Fruit fly (Drosophila melanogaster) whole organism, embryonic: Measurements from ENCODE around the gene CG31445.
A peak's percentile ranks its signal among the peaks of the same experiment; 100 is the strongest.

Experiments used
- ATbp ChIP-seq: fragments of 200-800 bp; sonication (Bioruptor generic); optimal IDR thresholded peaks from 2 replicates; lab custom pipeline; 2017; ENCODE audit warnings: missing biosample characterization, mild to moderate bottlenecking, missing genetic modification characterization, missing genetic modification reagents
- Bteb2 ChIP-seq: fragments of 200-800 bp; sonication (Bioruptor generic); optimal IDR thresholded peaks from 2 replicates; lab custom pipeline; 2016; ENCODE audit warnings: missing biosample characterization, missing genetic modification characterization
- C15 ChIP-seq: fragments of 200-800 bp; sonication (Bioruptor generic); IDR thresholded peaks from 3 replicates; pipeline ENCODE4 v1.3.6; 2022; ENCODE audit warnings: missing biosample characterization, missing genetic modification characterization
- CG10543 ChIP-seq: fragments of 200-800 bp; sonication (Bioruptor generic); optimal IDR thresholded peaks from 3 replicates; lab custom pipeline; 2017; ENCODE audit warnings: missing biosample characterization, mild to moderate bottlenecking, missing genetic modification characterization, moderate library complexity
- CG11093 ChIP-seq: fragments of 200-800 bp; sonication (Bioruptor generic); IDR thresholded peaks from 3 replicates; pipeline ENCODE4 v1.3.6; 2022; ENCODE audit warnings: missing biosample characterization, missing genetic modification characterization
- CG13424 ChIP-seq: fragments of 200-800 bp; sonication (Bioruptor generic); optimal IDR thresholded peaks from 2 replicates; lab custom pipeline; 2019; ENCODE audit warnings: missing biosample characterization, mild to moderate bottlenecking, missing genetic modification characterization, moderate library complexity
- CG14965 ChIP-seq: fragments of 200-800 bp; sonication (Bioruptor generic); optimal IDR thresholded peaks from 2 replicates; lab custom pipeline; 2016; ENCODE audit warnings: missing biosample characterization, missing genetic modification characterization, borderline replicate concordance
- CG15479 ChIP-seq: fragments of 200-800 bp; sonication (Bioruptor generic); optimal IDR thresholded peaks from 3 replicates; lab custom pipeline; 2019; ENCODE audit warnings: missing biosample characterization, mild to moderate bottlenecking, missing genetic modification characterization, moderate library complexity
- CG16779 ChIP-seq: fragments of 200-800 bp; sonication (Bioruptor generic); IDR thresholded peaks from 2 replicates; pipeline ENCODE4 v1.3.6; 2022; ENCODE audit warnings: missing biosample characterization, missing genetic modification characterization
- CG17359 ChIP-seq: fragments of 200-800 bp; sonication (Bioruptor generic); optimal IDR thresholded peaks from 3 replicates; lab custom pipeline; 2018; ENCODE audit warnings: missing biosample characterization, mild to moderate bottlenecking, missing genetic modification characterization, moderate library complexity
- CG17361 ChIP-seq: fragments of 200-800 bp; sonication (Bioruptor generic); IDR thresholded peaks from 3 replicates; pipeline ENCODE4 v1.3.6; 2022; ENCODE audit warnings: missing biosample characterization, missing genetic modification characterization
- CG17568 ChIP-seq: fragments of 200-800 bp; sonication (Bioruptor generic); optimal IDR thresholded peaks from 2 replicates; lab custom pipeline; 2018; ENCODE audit warnings: missing biosample characterization, mild to moderate bottlenecking, missing genetic modification characterization, moderate library complexity
- CG2120 ChIP-seq: fragments of 200-800 bp; sonication (Bioruptor generic); optimal IDR thresholded peaks from 3 replicates; lab custom pipeline; 2016; ENCODE audit warnings: missing biosample characterization, missing genetic modification characterization
- CG4424 ChIP-seq: fragments of 200-800 bp; sonication (Bioruptor generic); optimal IDR thresholded peaks from 3 replicates; lab custom pipeline; 2016; ENCODE audit warnings: missing biosample characterization, missing genetic modification characterization
- CG4820 ChIP-seq: fragments of 200-800 bp; sonication (Bioruptor generic); optimal IDR thresholded peaks from 3 replicates; lab custom pipeline; 2016; ENCODE audit warnings: missing biosample characterization, missing genetic modification characterization
- CG9932 ChIP-seq: fragments of 200-800 bp; sonication (Bioruptor generic); IDR thresholded peaks from 2 replicates; pipeline ENCODE4 v1.3.6; 2022; ENCODE audit warnings: missing biosample characterization, missing genetic modification characterization
- GATAe ChIP-seq: fragments of 200-800 bp; sonication (Bioruptor generic); conservative IDR thresholded peaks from 2 replicates; pipeline ENCODE4 v1.3.6; 2022; ENCODE audit warnings: missing biosample characterization, missing genetic modification characterization
- H2.0 ChIP-seq: fragments of 200-800 bp; sonication (Bioruptor generic); IDR thresholded peaks from 2 replicates; pipeline ENCODE4 v1.3.6; 2022; ENCODE audit warnings: missing biosample characterization, missing genetic modification characterization
- Hr78 ChIP-seq, 2 experiments: fragments of 200-800 bp in 1 of 2; fragments of >200 bp in 1 of 2; sonication (Bioruptor generic) in 1 of 2; optimal IDR thresholded peaks; 2 replicates each; lab custom pipeline; 2017 to 2019; ENCODE audit warnings: missing biosample characterization in 2 of 2, missing genetic modification characterization in 2 of 2, mild to moderate bottlenecking in 1 of 2, moderate library complexity in 1 of 2
- Mrtf ChIP-seq: fragments of 200-800 bp; sonication (Bioruptor generic); IDR thresholded peaks from 3 replicates; pipeline ENCODE4 v1.3.6; 2022; ENCODE audit warnings: missing biosample characterization, missing genetic modification characterization
- Nf-YB ChIP-seq: fragments of 200-800 bp; sonication (Bioruptor generic); optimal IDR thresholded peaks from 3 replicates; lab custom pipeline; 2019; ENCODE audit warnings: missing biosample characterization, mild to moderate bottlenecking, missing genetic modification characterization, moderate library complexity
- NfI ChIP-seq: fragments of 200-800 bp; sonication (Bioruptor generic); optimal IDR thresholded peaks from 3 replicates; lab custom pipeline; 2018; ENCODE audit warnings: missing biosample characterization, mild to moderate bottlenecking, missing genetic modification characterization, moderate library complexity
- Rfx ChIP-seq: fragments of 200-800 bp; sonication (Bioruptor generic); IDR thresholded peaks from 2 replicates; pipeline ENCODE4 v1.3.6; 2022; ENCODE audit warnings: missing biosample characterization, missing genetic modification characterization
- Rx ChIP-seq: fragments of 200-800 bp; sonication (Bioruptor generic); IDR thresholded peaks from 2 replicates; pipeline ENCODE4 v1.3.6; 2022; ENCODE audit warnings: missing biosample characterization, missing genetic modification characterization
- Sox100B ChIP-seq: fragments of 200-800 bp; sonication (Bioruptor generic); optimal IDR thresholded peaks from 3 replicates; lab custom pipeline; 2018; ENCODE audit warnings: missing biosample characterization, mild to moderate bottlenecking, missing genetic modification characterization
- Spps ChIP-seq: fragments of 200-800 bp; sonication (Bioruptor generic); optimal IDR thresholded peaks from 2 replicates; lab custom pipeline; 2018; ENCODE audit warnings: missing biosample characterization, mild to moderate bottlenecking, missing genetic modification characterization
- Vsx1 ChIP-seq: fragments of 200-800 bp; sonication (Bioruptor generic); optimal IDR thresholded peaks from 2 replicates; lab custom pipeline; 2017; ENCODE audit warnings: missing biosample characterization, mild to moderate bottlenecking, missing genetic modification characterization, missing genetic modification reagents
- ato ChIP-seq: fragments of 200-800 bp; sonication (Bioruptor generic); IDR thresholded peaks from 2 replicates; pipeline ENCODE4 v1.3.6; 2022; ENCODE audit warnings: missing biosample characterization, missing genetic modification characterization; ENCODE audit not compliant: partially characterized antibody
- bab2 ChIP-seq: fragments of 200-800 bp; sonication (Bioruptor generic); optimal IDR thresholded peaks from 2 replicates; lab custom pipeline; 2016; ENCODE audit warnings: missing biosample characterization, missing genetic modification characterization
- cwo ChIP-seq: fragments of 200-800 bp; sonication (Bioruptor generic); optimal IDR thresholded peaks from 3 replicates; lab custom pipeline; 2017; ENCODE audit warnings: missing biosample characterization, missing genetic modification characterization, mild to moderate bottlenecking, moderate library complexity, missing genetic modification reagents
- dm ChIP-seq: fragments of 200-800 bp; sonication (Bioruptor generic); optimal IDR thresholded peaks from 3 replicates; lab custom pipeline; 2016; ENCODE audit warnings: missing biosample characterization, missing genetic modification characterization
- en ChIP-seq: fragments of 200-800 bp; sonication (Bioruptor generic); optimal IDR thresholded peaks from 2 replicates; lab custom pipeline; 2016; ENCODE audit warnings: missing biosample characterization, missing genetic modification characterization
- exex ChIP-seq: fragments of 200-800 bp; sonication (Bioruptor generic); optimal IDR thresholded peaks from 4 replicates; lab custom pipeline; 2018; ENCODE audit warnings: missing biosample characterization, mild to moderate bottlenecking, missing genetic modification characterization, moderate library complexity
- grn ChIP-seq: fragments of 200-800 bp; sonication (Bioruptor generic); optimal IDR thresholded peaks from 3 replicates; lab custom pipeline; 2017; ENCODE audit warnings: missing biosample characterization, missing genetic modification characterization
- gsb-n ChIP-seq: fragments of 200-800 bp; sonication (Bioruptor generic); optimal IDR thresholded peaks from 3 replicates; lab custom pipeline; 2018; ENCODE audit warnings: missing biosample characterization, mild to moderate bottlenecking, missing genetic modification characterization
- hbn ChIP-seq: fragments of 200-800 bp; sonication (Bioruptor generic); IDR thresholded peaks from 2 replicates; pipeline ENCODE4 v1.3.6; 2022; ENCODE audit warnings: missing biosample characterization, missing genetic modification characterization; ENCODE audit not compliant: partially characterized antibody
- insv ChIP-seq, 2 experiments: fragments of 200-800 bp; sonication (Bioruptor generic); optimal IDR thresholded peaks; 3 replicates each; lab custom pipeline; 2016 to 2018; ENCODE audit warnings: missing biosample characterization in 2 of 2, missing genetic modification characterization in 2 of 2
- mirr ChIP-seq: fragments of 200-800 bp; sonication (Bioruptor generic); optimal IDR thresholded peaks from 3 replicates; lab custom pipeline; 2018; ENCODE audit warnings: missing biosample characterization, mild to moderate bottlenecking, missing genetic modification characterization
- nerfin-2 ChIP-seq: fragments of 200-800 bp; sonication (Bioruptor generic); IDR thresholded peaks from 2 replicates; pipeline ENCODE4 v1.3.6; 2022; ENCODE audit warnings: missing biosample characterization, missing genetic modification characterization; ENCODE audit not compliant: partially characterized antibody
- phol ChIP-seq: fragments of 200-800 bp; sonication (Bioruptor generic); optimal IDR thresholded peaks from 3 replicates; lab custom pipeline; 2018; ENCODE audit warnings: missing biosample characterization, mild to moderate bottlenecking, missing genetic modification characterization, moderate library complexity
- psq ChIP-seq: fragments of 200-800 bp; sonication (Bioruptor generic); optimal IDR thresholded peaks from 2 replicates; lab custom pipeline; 2017; ENCODE audit warnings: missing biosample characterization, missing genetic modification characterization
- slbo ChIP-seq: fragments of 200-800 bp; sonication (Bioruptor generic); IDR thresholded peaks from 2 replicates; pipeline ENCODE4 v1.3.6; 2022; ENCODE audit warnings: missing biosample characterization, missing genetic modification characterization
- ssp ChIP-seq: fragments of 200-800 bp; sonication (Bioruptor generic); IDR thresholded peaks from 2 replicates; pipeline ENCODE4 v1.3.6; 2022; ENCODE audit warnings: missing biosample characterization, missing genetic modification characterization
- sug ChIP-seq: fragments of 200-800 bp; optimal IDR thresholded peaks from 2 replicates; lab custom pipeline; 2019; ENCODE audit warnings: missing biosample characterization, mild to moderate bottlenecking, missing genetic modification characterization, moderate library complexity
- unpg ChIP-seq: fragments of 200-800 bp; sonication (Bioruptor generic); optimal IDR thresholded peaks from 3 replicates; lab custom pipeline; 2018; ENCODE audit warnings: missing biosample characterization, mild to moderate bottlenecking, missing genetic modification characterization, moderate library complexity
- zfh1 ChIP-seq: fragments of 200-800 bp; sonication (Bioruptor generic); IDR thresholded peaks from 3 replicates; pipeline ENCODE4 v1.3.6; 2022; ENCODE audit warnings: missing biosample characterization, missing genetic modification characterization

The CG31445 gene

DNA sequence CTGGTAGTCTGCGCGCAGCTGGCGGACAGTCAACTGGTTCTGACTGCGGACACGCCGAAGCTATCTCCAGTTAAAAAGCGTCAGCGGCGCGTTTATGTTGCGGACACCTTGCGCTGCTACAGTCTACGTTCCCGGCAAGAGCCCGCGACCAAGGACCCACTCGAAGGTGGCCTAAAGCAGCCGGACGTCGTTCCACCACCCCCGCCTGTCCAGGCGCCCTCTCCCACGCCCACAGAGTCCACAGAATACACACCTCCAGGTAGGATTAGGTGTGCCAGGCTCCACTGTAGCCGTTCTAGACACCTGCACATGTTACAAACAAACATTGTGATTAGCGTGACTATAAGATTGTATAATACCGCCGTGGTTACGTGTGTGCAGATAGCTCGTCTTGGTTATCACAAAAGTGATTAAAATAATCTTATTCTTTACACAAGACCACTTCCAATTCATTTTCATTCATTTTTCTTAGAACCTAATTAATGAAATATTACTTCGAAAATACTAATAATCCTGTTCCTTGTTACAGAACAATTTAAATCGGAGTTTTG, 14.0 kb downstream of the CG31445 start (continued):
- TF ChIP-seq CG13424 (no peak), CG2120 (GFP tag; lab: Kevin White, UChicago) (no peak), dm (GFP tag; lab: Kevin White, UChicago) (no peak), Rx (GFP tag; lab: Robert Waterston, UW) (0 out of 2 replicates have a peak, but pooled peaks have one; percentile 5), zfh1 (GFP tag; lab: Robert Waterston, UW) (0 out of 3 replicates have a peak, but pooled peaks have one; percentile 40), insv (GFP tag; optimal IDR thresholded peaks at IDR 0.05; lab: Kevin White, UChicago) (no peak)
- TF ChIP-seq, all 482 proteins: peak for 39

dm6 chr3R:29229958-29230357, 14.7 kb downstream of the CG31445 start:
- TF ChIP-seq GATAe (GFP tag; lab: Robert Waterston, UW) (peak; percentile 40; the same call in 1 of the 2 replicates), CG10543 (GFP tag; lab: Kevin White, UChicago) (no peak), ATbp (GFP tag; lab: Kevin White, UChicago) (no peak), cwo (GFP tag; lab: Kevin White, UChicago) (peak; percentile 9), Spps (tag; lab: Kevin White, UChicago) (no peak), Mrtf (GFP tag; lab: Robert Waterston, UW) (no peak), Hr78 (GFP tag; optimal IDR thresholded peaks at IDR 0.05; lab: Kevin White, UChicago) (peak in 1 of 2 experiments; percentile 11), grn (GFP tag; lab: Kevin White, UChicago) (peak; percentile 73), exex (tag; lab: Kevin White, UChicago) (peak; percentile 69), sug (peak; percentile 51), ssp (peak; percentile 10; the same call in 1 of the 2 replicates), C15 (GFP tag; lab: Robert Waterston, UW) (no peak), Vsx1 (GFP tag; lab: Kevin White, UChicago) (no peak), CG14965 (no peak), Sox100B (GFP tag; lab: Kevin White, UChicago) (no peak), CG16779 (no peak), CG17359 (no peak), unpg (GFP tag; lab: Kevin White, UChicago) (no peak), CG15479 (GFP tag; lab: Kevin White, UChicago) (no peak), mirr (GFP tag; lab: Kevin White, UChicago) (peak; percentile 32), Bteb2 (GFP tag; lab: Kevin White, UChicago) (no peak), gsb-n (tag; lab: Kevin White, UChicago) (no peak), phol (tag; lab: Kevin White, UChicago) (no peak)

DNA sequence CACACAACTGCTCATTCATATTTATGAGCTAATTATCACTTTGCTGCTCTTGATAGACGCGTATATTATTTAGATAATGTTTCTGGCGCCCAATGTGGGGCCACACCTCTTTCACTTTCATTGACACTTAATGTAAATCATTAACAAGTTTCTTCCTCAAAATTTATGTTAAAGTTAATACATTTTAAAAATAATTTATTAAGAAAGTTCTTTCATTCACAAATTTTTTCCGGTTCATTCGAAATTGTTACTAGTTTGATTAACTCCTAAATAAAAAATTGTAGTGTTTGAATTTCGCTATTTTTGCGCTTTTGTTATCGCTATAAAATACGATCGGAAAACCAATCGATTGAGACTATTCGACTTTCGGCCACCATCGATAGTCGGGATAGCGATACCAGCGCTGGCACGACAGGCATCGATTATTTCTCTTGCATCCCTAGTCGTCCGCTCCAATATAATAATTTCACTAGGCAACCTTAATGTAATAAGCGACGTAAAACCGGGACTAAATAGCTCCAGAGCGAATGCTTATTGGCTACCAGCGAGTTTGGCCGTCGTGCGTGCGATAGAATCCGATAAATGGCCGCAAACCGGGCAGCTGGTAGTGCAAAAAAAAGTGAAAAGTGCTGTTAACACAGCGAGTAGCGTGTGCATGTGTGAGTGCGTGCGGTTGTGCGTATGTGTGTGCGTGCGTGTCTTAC, 15.7 kb downstream of the CG31445 start, which contains the start of gene Usp1:
Gene Usp1, plus strand, starts transcription at position 417 of the 704 bp plus-strand sequence.
- TF ChIP-seq en (GFP tag; lab: Kevin White, UChicago): no peak
- TF ChIP-seq CG17568: no peak
- peak; percentile 94; the same call in 2 of the 3 replicates for TF ChIP-seq CG17361 (GFP tag; lab: Robert Waterston, UW)
- TF ChIP-seq nerfin-2 (GFP tag; lab: Robert Waterston, UW): peak; percentile 96
- TF ChIP-seq gsb-n (tag; lab: Kevin White, UChicago): no peak
- peak; percentile 8 for TF ChIP-seq sug
- no peak for TF ChIP-seq bab2
- peak; percentile 63 for TF ChIP-seq CG9932 (GFP tag; lab: Robert Waterston, UW)
- 0 out of 2 replicates have a peak, but pooled peaks have one; percentile 20 for TF ChIP-seq Rfx (GFP tag; lab: Robert Waterston, UW)
- no peak for TF ChIP-seq NfI (GFP tag; lab: Kevin White, UChicago)
- no peak for TF ChIP-seq CG11093 (GFP tag; lab: Robert Waterston, UW)
- no peak for TF ChIP-seq H2.0 (GFP tag; lab: Robert Waterston, UW)
- no peak for TF ChIP-seq CG4820 (GFP tag; lab: Kevin White, UChicago)
- peak; percentile 87 for TF ChIP-seq hbn
- no peak for TF ChIP-seq psq (GFP tag; lab: Kevin White, UChicago)
- TF ChIP-seq CG4424: no peak
- TF ChIP-seq ato: peak; percentile 98
- TF ChIP-seq Nf-YB (GFP tag; lab: Kevin White, UChicago): no peak
- no peak for TF ChIP-seq slbo (GFP tag; lab: Robert Waterston, UW)
